Worm (Caenorhabditis elegans) whole organism, midembryonic: Measurements from ENCODE around the gene bath-28.
A peak's percentile ranks its signal among the peaks of the same experiment; 100 is the strongest.

ENCODE experiments used
- T22C8.4 ChIP-seq: fragments of 200-800 bp; sonication (Bioruptor generic); IDR thresholded peaks from 2 replicates; pipeline ENCODE4 v1.3.6; 2022; ENCODE audit warnings: missing genetic modification characterization, missing compliant biosample characterization
- cog-1 ChIP-seq: sonication (generic microtip); optimal IDR thresholded peaks from 2 replicates; lab custom pipeline; 2016; ENCODE audit warnings: missing genetic modification characterization, missing compliant biosample characterization
- flt-1 ChIP-seq: fragments of 200-800 bp; sonication (Bioruptor generic); IDR thresholded peaks from 2 replicates; pipeline ENCODE4 v1.3.6; 2022; ENCODE audit warnings: missing genetic modification characterization, missing compliant biosample characterization
- klf-2 ChIP-seq: fragments of 200-800 bp; sonication (Bioruptor generic); conservative IDR thresholded peaks from 2 replicates; pipeline ENCODE4 v1.3.6; 2022; ENCODE audit warnings: missing genetic modification reagents, missing genetic modification characterization, missing compliant biosample characterization
- med-1 ChIP-seq: sonication (generic microtip); optimal IDR thresholded peaks from 2 replicates; lab custom pipeline; 2017; ENCODE audit warnings: missing genetic modification characterization, mild to moderate bottlenecking, missing compliant biosample characterization, antibody characterized with exemption, missing genetic modification reagents; ENCODE audit not compliant: insufficient read depth
- ref-1 ChIP-seq: fragments of 200-800 bp; sonication (Bioruptor generic); conservative IDR thresholded peaks from 2 replicates; pipeline ENCODE4 v1.3.6; 2022; ENCODE audit warnings: missing genetic modification reagents, missing genetic modification characterization, missing compliant biosample characterization
- tab-1 ChIP-seq: fragments of 200-800 bp; sonication (Bioruptor generic); IDR thresholded peaks from 2 replicates; pipeline ENCODE4 v1.3.6; 2022; ENCODE audit warnings: missing genetic modification characterization, missing compliant biosample characterization
- ztf-23 ChIP-seq: fragments of 200-800 bp; sonication (Bioruptor generic); IDR thresholded peaks from 2 replicates; pipeline ENCODE4 v1.3.6; 2022; ENCODE audit warnings: missing genetic modification reagents, missing genetic modification characterization, missing compliant biosample characterization
- ztf-29 ChIP-seq: fragments of 200-800 bp; sonication (Bioruptor generic); IDR thresholded peaks from 2 replicates; pipeline ENCODE4 v1.3.6; 2022; ENCODE audit warnings: missing genetic modification reagents, missing genetic modification characterization, missing compliant biosample characterization

Gene bath-28

DNA sequence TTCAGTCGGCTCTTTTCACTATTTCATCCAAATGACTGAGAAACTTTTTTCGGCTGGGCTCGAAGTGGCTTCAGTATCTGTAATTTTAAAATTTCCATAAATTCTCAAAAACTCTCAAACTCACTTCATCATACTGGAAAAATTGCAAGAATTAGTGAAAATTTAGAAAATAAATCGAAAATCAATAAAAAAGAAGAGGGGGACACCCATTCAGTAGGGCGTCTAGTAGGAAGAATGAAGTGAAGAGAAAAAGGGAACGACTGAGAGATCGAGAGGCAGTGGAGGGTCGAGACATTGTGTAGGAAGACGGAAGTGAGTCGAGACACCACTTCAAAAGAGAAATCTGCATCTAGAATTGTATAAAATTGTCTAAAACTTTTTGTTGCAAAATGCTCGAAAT lies 29.1 kb upstream of the bath-28 start:
- no peak for TF ChIP-seq med-1
- no peak for TF ChIP-seq ztf-23 (GFP tag; lab: Robert Waterston, UW)
- no peak for TF ChIP-seq flt-1
- no peak for TF ChIP-seq ztf-29 (GFP tag; lab: Robert Waterston, UW)
- no peak for TF ChIP-seq tab-1 (GFP tag; lab: Robert Waterston, UW)
- no peak for TF ChIP-seq T22C8.4
- no peak for TF ChIP-seq klf-2 (GFP tag; lab: Robert Waterston, UW)
- TF ChIP-seq cog-1: no peak
- no peak for TF ChIP-seq ref-1

DNA sequence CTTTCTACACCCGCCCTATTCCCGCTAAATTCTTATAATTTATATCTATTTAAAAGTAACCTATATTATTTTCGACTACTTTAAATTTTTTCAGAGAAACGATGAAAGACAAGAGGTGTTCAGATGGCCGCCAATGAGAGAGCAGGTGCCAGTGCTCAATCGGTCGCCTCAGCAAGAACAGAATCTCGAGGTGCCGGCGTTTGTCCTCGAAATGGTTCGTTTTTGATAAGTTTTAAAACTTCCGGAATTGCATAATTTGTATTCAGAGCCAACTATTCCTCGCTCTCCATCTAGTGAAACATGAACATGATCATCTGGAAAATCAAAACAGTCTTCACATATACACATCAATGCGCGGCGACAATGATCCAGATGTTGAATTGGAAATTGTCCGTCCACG lies 26.2 kb upstream of the bath-28 start, which contains the start of gene bath-23:
bath-23 (plus strand) TSS at position 301 of the 400 bp plus-strand sequence.
- no peak for TF ChIP-seq flt-1
- no peak for TF ChIP-seq tab-1 (GFP tag; lab: Robert Waterston, UW)
- no peak for TF ChIP-seq klf-2 (GFP tag; lab: Robert Waterston, UW)
- no peak for TF ChIP-seq ztf-23 (GFP tag; lab: Robert Waterston, UW)
- no peak for TF ChIP-seq ref-1

- TF ChIP-seq cog-1: no peak
- TF ChIP-seq med-1: no peak
- no peak for TF ChIP-seq ztf-29 (GFP tag; lab: Robert Waterston, UW)
- TF ChIP-seq ztf-23 (GFP tag; lab: Robert Waterston, UW): no peak
- TF ChIP-seq flt-1: no peak
- no peak for TF ChIP-seq tab-1 (GFP tag; lab: Robert Waterston, UW)
- no peak for TF ChIP-seq T22C8.4
- TF ChIP-seq ref-1: no peak
- no peak for TF ChIP-seq klf-2 (GFP tag; lab: Robert Waterston, UW)
Observed at ce11 chrII:3370061-3370460, 25.3 kb upstream of the bath-28 start, which contains the start of gene Y49F6C.8. Gene Y49F6C.8 (minus strand): TSS chrII:3370111.

DNA sequence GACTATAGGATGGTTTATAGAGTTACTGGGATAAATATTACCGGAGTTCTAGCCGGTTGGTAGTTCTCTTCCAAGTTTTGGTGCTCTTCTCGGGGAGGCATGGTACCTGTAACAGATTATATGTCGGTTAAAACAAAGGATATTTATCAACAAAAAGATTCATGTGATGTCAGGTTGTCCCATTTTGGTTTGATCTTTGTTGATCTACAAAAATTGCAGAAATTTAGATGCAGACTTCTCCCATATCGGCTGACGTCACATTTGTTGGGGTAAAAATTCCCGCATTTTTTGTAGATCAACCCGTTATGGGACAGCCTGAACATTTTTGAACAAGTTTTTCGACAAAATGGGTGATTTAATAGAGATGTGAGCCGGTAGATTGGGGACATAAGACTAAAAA lies 23.3 kb upstream of the bath-28 start, which contains the start of gene Y49F6C.7:
Y49F6C.7 (minus strand) TSS at position 101 of the 400 bp plus-strand sequence.
- TF ChIP-seq ref-1 (no peak), klf-2 (GFP tag; lab: Robert Waterston, UW) (no peak), med-1 (no peak), flt-1 (no peak), T22C8.4 (no peak), ztf-23 (GFP tag; lab: Robert Waterston, UW) (no peak), tab-1 (GFP tag; lab: Robert Waterston, UW) (no peak), cog-1 (no peak), ztf-29 (GFP tag; lab: Robert Waterston, UW) (no peak)

DNA sequence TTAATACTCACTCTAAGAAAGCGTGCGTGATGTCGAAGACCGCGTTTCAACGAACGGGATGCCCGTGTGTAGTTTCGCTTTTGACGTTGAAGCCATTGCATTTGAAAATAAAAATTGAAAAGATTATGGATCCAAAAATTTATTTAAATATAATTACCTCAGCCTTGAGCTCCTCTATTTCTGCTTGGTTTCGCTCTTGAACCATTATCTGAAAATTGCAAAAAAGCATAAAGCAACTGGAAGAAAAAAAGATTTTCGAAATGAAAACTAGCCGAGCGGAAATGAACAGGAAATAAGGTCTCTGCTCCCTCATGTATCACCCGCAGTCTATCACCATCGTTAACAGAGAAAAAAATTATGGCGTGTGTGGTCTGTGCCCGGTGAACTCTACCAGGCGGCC lies 22.3 kb upstream of the bath-28 start, which contains the start of gene Y49F6C.6:
Y49F6C.6 (minus strand) TSS at position 101 of the 400 bp plus-strand sequence.
- TF ChIP-seq T22C8.4 (no peak), ztf-29 (GFP tag; lab: Robert Waterston, UW) (no peak), ref-1 (no peak), flt-1 (no peak), cog-1 (no peak), ztf-23 (GFP tag; lab: Robert Waterston, UW) (no peak)

DNA sequence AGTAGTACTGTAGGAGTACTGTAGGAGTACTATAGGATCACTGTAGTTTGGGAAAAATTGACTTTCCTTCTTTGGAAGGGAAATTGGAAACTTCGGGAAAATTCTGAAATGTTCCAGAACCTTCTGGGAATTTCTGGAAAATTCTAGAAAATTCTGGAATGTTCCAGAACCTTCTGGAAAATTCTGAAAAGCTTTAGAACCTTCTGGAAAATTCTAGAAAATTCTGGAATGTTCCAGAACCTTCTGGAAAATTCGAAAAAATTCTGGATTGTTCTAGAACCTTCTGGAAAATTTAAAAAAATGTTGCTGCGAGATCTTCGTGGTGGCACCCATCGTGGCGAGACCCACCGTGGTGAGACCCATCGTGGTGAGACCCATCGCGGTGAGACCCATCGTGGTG lies 20.8 kb upstream of the bath-28 start:
- peak; percentile 11; the same call in 1 of the 2 replicates for TF ChIP-seq flt-1

DNA sequence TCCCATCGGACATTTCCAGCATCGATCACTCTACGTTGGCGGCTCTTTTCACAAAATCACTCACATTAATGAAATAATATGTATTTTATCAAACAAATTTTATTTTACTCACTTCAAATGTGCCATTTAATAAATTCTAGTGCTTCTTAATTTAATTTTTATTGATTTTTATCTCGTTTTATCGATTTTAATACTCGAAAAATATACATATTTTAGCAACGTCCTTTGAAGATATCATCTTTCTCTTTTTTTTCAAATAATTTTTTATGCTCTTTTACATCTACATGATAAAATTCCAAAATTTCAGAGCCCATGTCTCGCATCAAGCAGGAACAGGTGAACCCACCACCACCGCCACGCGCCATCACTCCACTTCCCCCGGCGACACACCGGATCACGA lies 14.1 kb upstream of the bath-28 start, which contains the start of the genes lido-14 and bath-27:
lido-14 (plus strand) TSS at position 301 of the 400 bp plus-strand sequence.
bath-27 (plus strand) TSS at position 306 of the 400 bp plus-strand sequence.
- TF ChIP-seq ref-1 (no peak), med-1 (no peak), flt-1 (no peak), T22C8.4 (no peak), ztf-23 (GFP tag; lab: Robert Waterston, UW) (no peak), klf-2 (GFP tag; lab: Robert Waterston, UW) (no peak), ztf-29 (GFP tag; lab: Robert Waterston, UW) (no peak), tab-1 (GFP tag; lab: Robert Waterston, UW) (no peak), cog-1 (no peak)

ce11 chrII:3349820-3350291 lies 5.1 kb upstream of the bath-28 start, which contains the start of gene F14D2.8:
Gene F14D2.8 (minus strand): TSS chrII:3349870.
- no peak for TF ChIP-seq klf-2 (GFP tag; lab: Robert Waterston, UW)
- TF ChIP-seq ztf-29 (GFP tag; lab: Robert Waterston, UW): no peak
- no peak for TF ChIP-seq ztf-23 (GFP tag; lab: Robert Waterston, UW)
- no peak for TF ChIP-seq flt-1
- no peak for TF ChIP-seq ref-1
- no peak for TF ChIP-seq tab-1 (GFP tag; lab: Robert Waterston, UW)
- no peak for TF ChIP-seq cog-1
- no peak for TF ChIP-seq med-1
- no peak for TF ChIP-seq T22C8.4

ce11 chrII:3347940-3348610 lies 3.3 kb upstream of the bath-28 start, which contains the start of the genes F14D2.14 and bath-29:
Gene F14D2.14 (minus strand): TSS chrII:3347990.
Gene bath-29 (plus strand): TSS chrII:3348560.
- no peak for TF ChIP-seq cog-1
- TF ChIP-seq flt-1: no peak
- TF ChIP-seq ztf-29 (GFP tag; lab: Robert Waterston, UW): no peak
- TF ChIP-seq ref-1: no peak
- TF ChIP-seq med-1: no peak
- no peak for TF ChIP-seq ztf-23 (GFP tag; lab: Robert Waterston, UW)
- TF ChIP-seq T22C8.4: no peak
- no peak for TF ChIP-seq tab-1 (GFP tag; lab: Robert Waterston, UW)
- TF ChIP-seq klf-2 (GFP tag; lab: Robert Waterston, UW): no peak

DNA sequence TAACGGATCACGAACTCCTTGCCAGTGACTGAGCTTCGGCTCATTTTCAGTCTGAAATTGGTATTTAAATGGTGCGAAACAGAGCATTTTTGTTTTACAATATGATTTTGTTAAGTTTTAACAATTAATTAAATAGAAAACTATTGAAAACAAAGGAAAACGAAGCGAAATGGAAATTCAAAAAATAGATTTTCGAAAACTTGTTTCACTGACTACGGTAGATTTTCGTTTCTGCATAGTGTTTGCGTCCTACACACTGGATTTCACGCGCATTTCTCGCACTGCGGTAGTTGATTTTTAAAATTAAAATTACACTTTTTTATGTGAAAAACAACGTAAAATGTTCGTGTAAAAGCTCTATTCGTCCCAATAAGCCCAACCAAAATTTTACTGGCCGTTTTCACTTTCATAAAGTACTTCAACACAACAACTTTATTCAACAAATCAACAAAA lies 1.6 kb upstream of the bath-28 start, which contains the start of gene bath-30:
bath-30 (minus strand) TSS at position 51 of the 453 bp plus-strand sequence.
- TF ChIP-seq klf-2 (GFP tag; lab: Robert Waterston, UW) (no peak), med-1 (no peak), T22C8.4 (no peak), tab-1 (GFP tag; lab: Robert Waterston, UW) (no peak), ztf-23 (GFP tag; lab: Robert Waterston, UW) (no peak), ztf-29 (GFP tag; lab: Robert Waterston, UW) (no peak), cog-1 (no peak), ref-1 (no peak), flt-1 (no peak)
